Worm (Caenorhabditis elegans): Measurements from ENCODE around the gene B0034.5.
"Not testable (repeated sequence)": the region's sequence is repeated elsewhere in the genome, so short reads cannot be mapped to it uniquely, and the experiment has no call there.

ce11 chrII:6014057-6014456 is 39.3 kb upstream of the B0034.5 start, which contains the start of gene ZK84.2:
- not testable (repeated sequence) for TF ChIP-seq hmbx-1, ceh-36, F13C5.2 (tag; optimal IDR thresholded peaks at IDR 0.05)
